Fruit fly (Drosophila melanogaster) whole organism, wandering third instar larva: ENCODE measurements around the gene Kr-h1.

ENCODE experiments used
- Abd-B ChIP-seq: fragments of >200 bp; optimal IDR thresholded peaks from 2 replicates; lab custom pipeline; 2017; ENCODE audit warnings: missing biosample characterization, missing genetic modification characterization
- Hnf4 ChIP-seq: fragments of 200-800 bp; sonication (Bioruptor generic); optimal IDR thresholded peaks from 2 replicates; lab custom pipeline; 2016; ENCODE audit warnings: missing biosample characterization, mild to moderate bottlenecking, missing genetic modification characterization

- no peak for TF ChIP-seq Hnf4 (GFP tag; lab: Kevin White, UChicago)
- TF ChIP-seq Abd-B (GFP tag; lab: Kevin White, UChicago): no peak
Measured at dm6 chr2L:6082157-6082645, at the start of gene Kr-h1.
